Worm (Caenorhabditis elegans): ENCODE data around the gene pals-38.
A peak's percentile ranks its signal among the peaks of the same experiment; 100 is the strongest.

Gene pals-38

ce11 chrV:12467755-12468154 is 21.0 kb upstream of the pals-38 start (continued):
- TF ChIP-seq nhr-6 (tag; optimal IDR thresholded peaks at IDR 0.05) (no peak), sdz-12 (GFP tag; optimal IDR thresholded peaks at IDR 0.05) (no peak), set-16 (GFP tag; IDR thresholded peaks at IDR 0.05) (no peak), ama-1 (optimal IDR thresholded peaks at IDR 0.05) (no peak), lin-1 (GFP tag; IDR thresholded peaks at IDR 0.05) (peak; percentile 45; the same call in 1 of the 2 replicates), mdl-1 (tag; optimal IDR thresholded peaks at IDR 0.05) (no peak), cey-2 (tag; optimal IDR thresholded peaks at IDR 0.05; ENCODE audit: borderline replicate concordance, insufficient read depth) (no peak), daf-8 (GFP tag; IDR thresholded peaks at IDR 0.05) (no peak), ceh-62 (tag; optimal IDR thresholded peaks at IDR 0.05) (no peak), lin-38 (GFP tag; IDR thresholded peaks at IDR 0.05) (no peak), Y105C5A.15 (GFP tag; IDR thresholded peaks at IDR 0.05) (no peak), hlh-30 (tag; optimal IDR thresholded peaks at IDR 0.05; ENCODE audit: insufficient read depth) (no peak)

- TF ChIP-seq Y5F2A.4 (GFP tag; optimal IDR thresholded peaks at IDR 0.05) (no peak), nhr-6 (tag; optimal IDR thresholded peaks at IDR 0.05) (peak; percentile 55)
Observed at ce11 chrV:12466653-12467052, 19.9 kb upstream of the pals-38 start.

- TF ChIP-seq tra-1 (GFP tag; IDR thresholded peaks at IDR 0.05) = no peak
- TF ChIP-seq lin-13 (GFP tag; optimal IDR thresholded peaks at IDR 0.05) = no peak
- TF ChIP-seq nhr-6 (tag; optimal IDR thresholded peaks at IDR 0.05) = peak; percentile 50
- TF ChIP-seq T20F7.1 (GFP tag; optimal IDR thresholded peaks at IDR 0.05) = peak; percentile 34
- peak; percentile 71 for TF ChIP-seq egl-43 (GFP tag; IDR thresholded peaks at IDR 0.05)
- TF ChIP-seq daf-19 (GFP tag; conservative IDR thresholded peaks at IDR 0.05) = no peak
- peak; percentile 39 for TF ChIP-seq mes-2 (tag; optimal IDR thresholded peaks at IDR 0.05; ENCODE audit: poor library complexity, severe bottlenecking)
- TF ChIP-seq snpc-1.2 (GFP tag; IDR thresholded peaks at IDR 0.05) = no peak
- peak; percentile 76 for TF ChIP-seq mep-1 (tag; optimal IDR thresholded peaks at IDR 0.05)
- TF ChIP-seq cey-2 (tag; optimal IDR thresholded peaks at IDR 0.05; ENCODE audit: borderline replicate concordance, insufficient read depth) = no peak
- peak; percentile 67 for TF ChIP-seq F37D6.2 (tag; optimal IDR thresholded peaks at IDR 0.05)
- 0 out of 2 replicates have a peak, but pooled peaks have one; percentile 38 for TF ChIP-seq vab-7 (GFP tag; IDR thresholded peaks at IDR 0.05)
- peak; percentile 34 to 67 for TF ChIP-seq lsy-2 (tag; optimal IDR thresholded peaks at IDR 0.05)
- peak; percentile 85 for TF ChIP-seq ceh-20 (GFP tag; IDR thresholded peaks at IDR 0.05)
- TF ChIP-seq nhr-48 (tag; optimal IDR thresholded peaks at IDR 0.05) = peak; percentile 46
- 0 out of 2 replicates have a peak, but pooled peaks have one; percentile 36 for TF ChIP-seq dmd-8 (GFP tag; IDR thresholded peaks at IDR 0.05)
- 0 out of 2 replicates have a peak, but pooled peaks have one; percentile 29 for TF ChIP-seq Y75B8A.6 (GFP tag; IDR thresholded peaks at IDR 0.05)
- TF ChIP-seq hlh-30 (tag; optimal IDR thresholded peaks at IDR 0.05; ENCODE audit: insufficient read depth) = peak; percentile 37
- no peak for TF ChIP-seq mdt-29 (GFP tag; IDR thresholded peaks at IDR 0.05)
- TF ChIP-seq hmg-1.1 (GFP tag; IDR thresholded peaks at IDR 0.05) = peak; percentile 85
- TF ChIP-seq saeg-2 (GFP tag; IDR thresholded peaks at IDR 0.05) = 0 out of 2 replicates have a peak, but pooled peaks have one; percentile 27
- TF ChIP-seq aly-2 (tag; optimal IDR thresholded peaks at IDR 0.05) = no peak
- TF ChIP-seq nhr-28 (tag; optimal IDR thresholded peaks at IDR 0.05) = peak; percentile 42
- peak; percentile 96 for TF ChIP-seq ctbp-1 (GFP tag; IDR thresholded peaks at IDR 0.05)
- TF ChIP-seq set-16 (GFP tag; IDR thresholded peaks at IDR 0.05) = peak; percentile 95
- peak; percentile 36; the same call in 1 of the 2 replicates for TF ChIP-seq pha-4 (GFP tag; IDR thresholded peaks at IDR 0.05)
- TF ChIP-seq pha-4 (tag; optimal IDR thresholded peaks at IDR 0.05) = no peak
- peak in 1 of 2 experiments; percentile 61 for TF ChIP-seq hif-1 (tag; optimal IDR thresholded peaks at IDR 0.05)
- peak; percentile 94 for TF ChIP-seq fkh-10 (GFP tag; optimal IDR thresholded peaks at IDR 0.05)
- peak; percentile 40 for TF ChIP-seq mxl-3 (GFP tag; optimal IDR thresholded peaks at IDR 0.05)
- peak; percentile 60 for TF ChIP-seq dmd-6 (GFP tag; IDR thresholded peaks at IDR 0.05)
- peak in 1 of 2 experiments; percentile 50 for TF ChIP-seq unc-62 (GFP tag; optimal IDR thresholded peaks at IDR 0.05 in 1 of 2)
- no peak for TF ChIP-seq unc-62 (tag; optimal IDR thresholded peaks at IDR 0.05)
- 0 out of 2 replicates have a peak, but pooled peaks have one; percentile 45 for TF ChIP-seq T26A8.4 (GFP tag; IDR thresholded peaks at IDR 0.05)
- peak; percentile 42 for TF ChIP-seq dve-1 (tag; optimal IDR thresholded peaks at IDR 0.05; ENCODE audit: insufficient read depth)
- TF ChIP-seq mdl-1 (tag; optimal IDR thresholded peaks at IDR 0.05) = peak in 1 of 2 experiments; percentile 68
- TF ChIP-seq ama-1 (optimal IDR thresholded peaks at IDR 0.05) = no peak
- TF ChIP-seq zag-1 (tag; optimal IDR thresholded peaks at IDR 0.05) = peak; percentile 14
- no peak for TF ChIP-seq spr-1 (tag; optimal IDR thresholded peaks at IDR 0.05)
Observed at ce11 chrV:12465399-12465798, 18.6 kb upstream of the pals-38 start.
